Worm (Caenorhabditis elegans) whole organism, L2 larva: Measurements from ENCODE around the gene sdz-13.
A peak's percentile ranks its signal among the peaks of the same experiment; 100 is the strongest.

ENCODE experiments used
- C34F6.9 ChIP-seq: fragments of 150-350 bp; optimal IDR thresholded peaks from 2 replicates; lab custom pipeline; 2014; ENCODE audit warnings: missing biosample characterization, missing genetic modification characterization
- F13H6.1 ChIP-seq: sonication (generic microtip); optimal IDR thresholded peaks from 2 replicates; lab custom pipeline; 2016; ENCODE audit warnings: missing genetic modification characterization, missing compliant biosample characterization
- Y55F3AM.14 ChIP-seq: fragments of 200-800 bp; sonication (Bioruptor generic); optimal IDR thresholded peaks from 2 replicates; lab custom pipeline; 2018; ENCODE audit warnings: mild to moderate bottlenecking, missing genetic modification characterization, missing compliant biosample characterization
- ZK546.5 ChIP-seq: sonication (generic microtip); optimal IDR thresholded peaks from 2 replicates; lab custom pipeline; 2017; ENCODE audit warnings: missing biosample characterization, missing genetic modification characterization
- aly-2 ChIP-seq: fragments of 150-350 bp; optimal IDR thresholded peaks from 2 replicates; lab custom pipeline; 2014; ENCODE audit warnings: missing biosample characterization, missing genetic modification characterization
- blmp-1 ChIP-seq: sonication (generic microtip); optimal IDR thresholded peaks from 2 replicates; lab custom pipeline; 2017; ENCODE audit warnings: missing genetic modification characterization, mild to moderate bottlenecking, missing compliant biosample characterization, antibody characterized with exemption, moderate library complexity; ENCODE audit not compliant: insufficient read depth
- ceh-82 ChIP-seq: fragments of 150-350 bp; optimal IDR thresholded peaks from 2 replicates; lab custom pipeline; 2014; ENCODE audit warnings: missing biosample characterization, missing genetic modification characterization
- crh-2 ChIP-seq: sonication (generic microtip); optimal IDR thresholded peaks from 2 replicates; lab custom pipeline; 2017; ENCODE audit warnings: missing biosample characterization, missing genetic modification characterization
- dmd-4 ChIP-seq: sonication (generic microtip); optimal IDR thresholded peaks from 2 replicates; lab custom pipeline; 2017; ENCODE audit warnings: missing biosample characterization, missing genetic modification characterization
- egl-27 ChIP-seq: sonication (generic microtip); optimal IDR thresholded peaks from 3 replicates; lab custom pipeline; 2017; ENCODE audit warnings: missing biosample characterization, missing genetic modification reagents, missing genetic modification characterization
- elt-1 ChIP-seq: fragments of 150-350 bp; optimal IDR thresholded peaks from 2 replicates; lab custom pipeline; 2014; ENCODE audit warnings: missing biosample characterization, missing genetic modification characterization
- lin-13 ChIP-seq: fragments of 150-350 bp; optimal IDR thresholded peaks from 2 replicates; lab custom pipeline; 2014; ENCODE audit warnings: missing biosample characterization, missing genetic modification reagents, missing genetic modification characterization
- lin-39 ChIP-seq: fragments of 150-350 bp; optimal IDR thresholded peaks from 2 replicates; lab custom pipeline; 2014; ENCODE audit warnings: missing biosample characterization, missing genetic modification reagents, missing genetic modification characterization
- lsy-2 ChIP-seq, 2 experiments: fragments of 150-350 bp in 1 of 2; sonication (generic microtip) in 1 of 2; optimal IDR thresholded peaks; 2 replicates each; lab custom pipeline; 2014 to 2017; ENCODE audit warnings: missing biosample characterization in 2 of 2, missing genetic modification characterization in 2 of 2
- mab-5 ChIP-seq: fragments of 150-350 bp; optimal IDR thresholded peaks from 2 replicates; lab custom pipeline; 2014; ENCODE audit warnings: missing biosample characterization, missing genetic modification characterization
- mbf-1 ChIP-seq: sonication (generic microtip); optimal IDR thresholded peaks from 2 replicates; lab custom pipeline; 2017; ENCODE audit warnings: missing biosample characterization, missing genetic modification characterization
- nhr-12 ChIP-seq: fragments of 150-350 bp; optimal IDR thresholded peaks from 2 replicates; lab custom pipeline; 2014; ENCODE audit warnings: missing biosample characterization, missing genetic modification characterization
- nhr-129 ChIP-seq: fragments of 150-350 bp; optimal IDR thresholded peaks from 2 replicates; lab custom pipeline; 2014; ENCODE audit warnings: missing biosample characterization, missing genetic modification characterization
- nhr-23 ChIP-seq: fragments of 150-350 bp; optimal IDR thresholded peaks from 2 replicates; lab custom pipeline; 2014; ENCODE audit warnings: missing biosample characterization, missing genetic modification reagents, missing genetic modification characterization
- nhr-237 ChIP-seq: fragments of 150-350 bp; optimal IDR thresholded peaks from 2 replicates; lab custom pipeline; 2014; ENCODE audit warnings: missing biosample characterization, missing genetic modification characterization
- nhr-25 ChIP-seq: fragments of 150-350 bp; sonication (generic microtip); optimal IDR thresholded peaks from 3 replicates; lab custom pipeline; 2014; ENCODE audit warnings: missing biosample characterization, missing genetic modification characterization
- nhr-6 ChIP-seq: fragments of 150-350 bp; optimal IDR thresholded peaks from 2 replicates; lab custom pipeline; 2014; ENCODE audit warnings: missing biosample characterization, missing genetic modification characterization
- nhr-77 ChIP-seq: fragments of 150-350 bp; optimal IDR thresholded peaks from 2 replicates; lab custom pipeline; 2014; ENCODE audit warnings: missing biosample characterization, missing genetic modification characterization
- peb-1 ChIP-seq: fragments of 150-350 bp; optimal IDR thresholded peaks from 2 replicates; lab custom pipeline; 2014; ENCODE audit warnings: missing biosample characterization, missing genetic modification characterization
- sem-4 ChIP-seq: fragments of 150-350 bp; optimal IDR thresholded peaks from 2 replicates; lab custom pipeline; 2014; ENCODE audit warnings: missing biosample characterization, missing genetic modification reagents, missing genetic modification characterization
- sma-3 ChIP-seq: sonication (generic microtip); optimal IDR thresholded peaks from 2 replicates; lab custom pipeline; 2016; ENCODE audit warnings: missing genetic modification reagents, missing genetic modification characterization, missing compliant biosample characterization
- sma-9 ChIP-seq, 2 experiments: fragments of 150-350 bp in 1 of 2; sonication (generic microtip) in 1 of 2; optimal IDR thresholded peaks; 2 replicates each; lab custom pipeline; 2014 to 2016; ENCODE audit warnings: missing genetic modification characterization in 2 of 2, mild to moderate bottlenecking in 1 of 2, missing biosample characterization in 1 of 2, missing compliant biosample characterization in 1 of 2, missing genetic modification reagents in 1 of 2, moderate library complexity in 1 of 2
- snpc-4 ChIP-seq: fragments of 150-350 bp; optimal IDR thresholded peaks from 2 replicates; lab custom pipeline; 2014; ENCODE audit warnings: missing biosample characterization, missing genetic modification characterization
- unc-39 ChIP-seq: fragments of 150-350 bp; optimal IDR thresholded peaks from 2 replicates; lab custom pipeline; 2014; ENCODE audit warnings: missing biosample characterization, missing genetic modification characterization
- unc-55 ChIP-seq: fragments of 150-350 bp; sonication (generic microtip); optimal IDR thresholded peaks from 3 replicates; lab custom pipeline; 2014; ENCODE audit warnings: missing biosample characterization, missing genetic modification reagents, missing genetic modification characterization
- unc-62 ChIP-seq: fragments of 150-350 bp; optimal IDR thresholded peaks from 2 replicates; lab custom pipeline; 2014; ENCODE audit warnings: missing biosample characterization, missing genetic modification reagents, missing genetic modification characterization
- zag-1 ChIP-seq: fragments of 150-350 bp; optimal IDR thresholded peaks from 2 replicates; lab custom pipeline; 2014; ENCODE audit warnings: missing biosample characterization, missing genetic modification characterization
- ztf-1 ChIP-seq: fragments of 200-800 bp; sonication (Bioruptor generic); conservative IDR thresholded peaks from 2 replicates; pipeline ENCODE4 v1.3.6; 2022; ENCODE audit warnings: missing genetic modification characterization, missing compliant biosample characterization
- ztf-4 ChIP-seq: fragments of 150-350 bp; optimal IDR thresholded peaks from 2 replicates; lab custom pipeline; 2014; ENCODE audit warnings: missing biosample characterization, missing genetic modification characterization

Gene sdz-13

DNA sequence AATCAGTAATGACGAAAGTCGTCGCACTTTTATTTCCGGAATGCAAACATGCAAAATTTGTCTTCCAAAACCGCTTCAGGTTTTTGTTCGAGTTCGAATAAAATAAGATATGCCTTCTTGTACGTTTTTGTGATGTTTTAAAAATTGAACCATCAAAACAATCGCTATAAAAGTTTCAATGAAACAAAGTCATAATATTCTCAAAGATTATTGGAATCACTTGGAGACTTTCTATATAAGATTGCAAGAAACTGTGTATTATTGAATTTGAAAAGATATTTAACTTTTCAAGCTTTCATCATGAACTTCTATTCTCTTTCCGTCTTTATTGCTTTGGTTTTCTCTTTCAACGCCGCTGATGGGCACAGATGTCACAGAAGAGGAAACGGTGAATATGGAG, 2.6 kb downstream of the sdz-13 start, which contains the start of gene fipr-14:
Gene fipr-14, plus strand, starts transcription at position 301 of the 400 bp plus-strand sequence.
- no peak for TF ChIP-seq unc-62 (GFP tag; lab: Kevin White, UChicago)

DNA sequence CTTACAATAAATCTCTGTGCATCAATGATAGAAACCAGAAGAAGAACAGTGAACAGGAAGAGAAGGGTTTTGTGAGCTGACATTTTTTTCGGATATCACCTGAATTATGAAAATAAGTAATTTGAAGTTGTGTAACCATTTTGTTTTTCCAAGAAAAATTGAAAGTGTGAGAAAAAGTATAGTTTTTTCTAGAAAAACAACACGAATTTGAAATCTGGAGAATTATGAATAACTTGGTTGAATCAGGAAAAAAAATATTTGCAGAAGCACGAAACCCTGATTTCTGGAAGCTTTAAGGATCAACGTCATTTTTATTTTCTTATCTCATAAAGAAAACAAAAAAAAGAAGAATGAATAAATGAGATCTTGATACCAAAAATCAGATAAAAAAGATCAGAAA, 4.9 kb downstream of the sdz-13 start, which contains the start of gene F13E9.12:
Gene F13E9.12, minus strand, starts transcription at position 101 of the 400 bp plus-strand sequence.
- TF ChIP-seq sma-9 (GFP tag; optimal IDR thresholded peaks at IDR 0.05; lab: Kevin White, UChicago) (no peak), sma-9 (tag; optimal IDR thresholded peaks at IDR 0.05; lab: Kevin White, UChicago) (no peak), unc-55 (GFP tag; lab: Kevin White, UChicago) (no peak), ztf-4 (tag; lab: Kevin White, UChicago) (no peak), egl-27 (tag; lab: Kevin White, UChicago) (no peak), Y55F3AM.14 (no peak), lsy-2 (tag; optimal IDR thresholded peaks at IDR 0.05; lab: Kevin White, UChicago) (no peak), dmd-4 (tag; lab: Kevin White, UChicago) (no peak), elt-1 (tag; lab: Kevin White, UChicago) (no peak), nhr-77 (no peak), nhr-23 (no peak), nhr-6 (tag; lab: Kevin White, UChicago) (no peak), sma-3 (no peak), nhr-25 (tag; lab: Kevin White, UChicago) (no peak), aly-2 (tag; lab: Kevin White, UChicago) (no peak), nhr-12 (tag; lab: Kevin White, UChicago) (no peak), sem-4 (tag; lab: Kevin White, UChicago) (no peak), snpc-4 (tag; lab: Kevin White, UChicago) (no peak), lin-39 (tag; lab: Kevin White, UChicago) (no peak)
- TF ChIP-seq, all 48 proteins: peak for 0

DNA sequence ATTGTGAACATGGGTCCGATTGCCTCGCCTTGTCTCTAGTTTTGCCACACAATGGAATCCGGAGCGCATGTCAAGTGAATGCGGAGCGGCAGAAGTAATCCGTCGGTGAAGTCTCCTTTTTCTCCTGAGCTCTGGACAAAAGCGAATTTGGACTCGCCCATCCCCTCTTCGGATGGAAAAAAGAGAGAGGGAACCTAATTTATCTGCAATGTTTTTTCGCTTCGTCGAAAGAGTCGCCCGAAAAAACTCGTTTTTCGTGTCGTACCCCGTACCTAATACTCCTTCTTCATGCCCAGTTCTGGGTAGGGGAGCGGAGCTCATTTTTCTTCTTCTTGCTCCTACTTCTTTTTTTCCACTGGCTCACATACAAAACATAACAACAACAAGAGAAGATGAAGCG, 9.3 kb downstream of the sdz-13 start:
- TF ChIP-seq sma-9 (GFP tag; optimal IDR thresholded peaks at IDR 0.05; lab: Kevin White, UChicago) (no peak), sma-9 (tag; optimal IDR thresholded peaks at IDR 0.05; lab: Kevin White, UChicago) (no peak)

DNA sequence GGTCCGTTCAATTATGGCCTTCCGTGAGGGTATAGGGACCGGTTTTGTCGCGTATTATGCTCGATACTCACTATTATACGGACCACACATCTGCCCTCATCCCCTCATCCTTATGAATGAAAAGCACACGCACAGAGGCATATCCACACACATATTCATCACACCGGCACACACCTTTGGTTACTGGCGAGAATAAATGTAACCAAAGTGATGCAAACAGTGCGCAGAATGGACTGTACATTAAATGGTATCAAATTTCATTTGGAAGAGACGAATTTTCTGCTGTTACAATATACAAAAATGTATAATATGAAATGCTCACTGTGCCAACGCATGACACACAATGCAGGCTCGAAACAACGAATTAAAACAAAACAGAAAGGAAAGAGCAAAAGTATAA, 9.8 kb downstream of the sdz-13 start:
- TF ChIP-seq unc-39 (tag; lab: Kevin White, UChicago) = no peak
- TF ChIP-seq lin-13 (GFP tag; lab: Kevin White, UChicago) = no peak
- no peak for TF ChIP-seq nhr-129 (tag; lab: Kevin White, UChicago)
- no peak for TF ChIP-seq peb-1 (tag; lab: Kevin White, UChicago)
- TF ChIP-seq nhr-77 = no peak
- TF ChIP-seq mbf-1 (tag; lab: Kevin White, UChicago) = no peak
- TF ChIP-seq ceh-82 = no peak
- TF ChIP-seq egl-27 (tag; lab: Kevin White, UChicago) = no peak
- TF ChIP-seq nhr-23 = no peak
- no peak for TF ChIP-seq crh-2 (tag; lab: Kevin White, UChicago)
- TF ChIP-seq, all 48 proteins: peak for 0

DNA sequence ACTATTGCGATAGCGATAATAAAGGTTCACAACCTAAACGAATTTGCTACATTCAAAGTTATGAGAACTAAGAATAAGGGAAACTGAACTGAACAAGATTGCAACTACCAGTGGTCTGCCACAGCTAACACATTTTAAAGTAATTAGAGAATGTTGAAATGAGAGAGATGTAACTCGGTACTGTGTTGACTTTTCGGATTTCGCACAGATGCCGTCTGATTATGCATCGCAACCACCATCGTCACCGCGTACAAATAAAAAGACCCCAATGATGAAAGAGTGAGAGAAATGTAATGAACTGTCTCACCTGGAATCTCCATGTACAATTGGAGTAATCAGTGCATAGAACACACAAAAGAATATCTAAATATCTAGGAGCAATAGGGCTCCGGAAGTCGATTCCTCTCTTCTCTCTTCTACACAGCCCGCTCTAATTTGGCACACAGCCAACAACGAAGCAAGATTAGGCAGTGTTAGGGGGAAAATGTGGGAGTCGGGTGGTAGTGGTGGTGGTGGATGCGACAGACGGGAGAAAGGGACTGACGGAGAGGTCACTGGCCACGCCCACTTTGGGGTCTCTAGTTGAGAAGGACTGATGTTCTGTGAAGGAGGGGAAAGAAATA, 10.7 kb downstream of the sdz-13 start, which contains the start of gene F13E9.11:
Gene F13E9.11, minus strand, starts transcription at position 507 of the 623 bp plus-strand sequence.
- TF ChIP-seq lsy-2 (tag; optimal IDR thresholded peaks at IDR 0.05; lab: Kevin White, UChicago) (peak in 1 of 2 experiments; percentile 19), unc-55 (GFP tag; lab: Kevin White, UChicago) (peak; percentile 12), zag-1 (tag; lab: Kevin White, UChicago) (peak; percentile 61), C34F6.9 (tag; lab: Kevin White, UChicago) (peak; percentile 5), ceh-82 (no peak)

DNA sequence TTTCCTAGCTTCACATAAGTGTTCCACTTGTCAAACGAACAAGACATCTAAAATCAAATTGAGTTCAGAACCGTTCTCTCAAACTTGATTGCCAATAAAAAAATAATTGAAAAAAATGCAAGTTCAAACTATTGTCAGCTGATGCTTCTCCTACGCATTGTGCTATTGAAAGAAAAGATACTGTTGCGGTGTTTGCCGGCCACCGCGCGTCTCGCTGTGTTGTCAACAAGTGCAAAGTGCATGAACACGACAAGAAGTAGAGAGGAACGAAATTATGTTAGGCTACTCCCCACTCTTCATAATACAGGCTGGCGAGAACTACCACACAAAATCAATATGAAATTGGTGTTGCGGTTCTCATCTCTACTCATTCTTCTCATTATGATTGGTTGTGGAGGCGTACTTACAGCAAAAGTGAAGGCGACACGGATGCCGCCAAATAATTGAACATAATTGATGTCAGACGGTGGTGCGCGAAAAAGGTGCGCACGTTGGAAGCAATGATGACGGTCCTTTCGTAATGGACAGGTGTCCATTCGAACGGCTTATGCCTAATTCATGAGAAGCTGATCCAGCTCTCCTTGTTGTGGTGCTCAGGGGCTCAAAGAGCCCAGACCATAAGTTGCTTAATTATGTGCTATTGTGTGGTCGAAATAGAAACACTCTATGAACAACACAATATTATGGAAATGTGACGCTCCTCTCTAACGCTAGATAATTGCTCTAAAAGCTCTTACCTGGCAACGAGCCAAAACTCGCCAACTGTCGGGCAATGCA, 11.9 kb downstream of the sdz-13 start:
- TF ChIP-seq mab-5 (no peak), nhr-237 (tag; lab: Kevin White, UChicago) (no peak), ztf-4 (tag; lab: Kevin White, UChicago) (no peak), egl-27 (tag; lab: Kevin White, UChicago) (no peak), nhr-12 (tag; lab: Kevin White, UChicago) (no peak), nhr-77 (no peak), ztf-1 (GFP tag; lab: Robert Waterston, UW) (no peak), blmp-1 (tag; lab: Kevin White, UChicago) (no peak), sma-3 (no peak), nhr-23 (no peak), snpc-4 (tag; lab: Kevin White, UChicago) (no peak), sem-4 (tag; lab: Kevin White, UChicago) (no peak), lin-13 (GFP tag; lab: Kevin White, UChicago) (no peak), Y55F3AM.14 (no peak), F13H6.1 (tag; lab: Kevin White, UChicago) (no peak), sma-9 (GFP tag; optimal IDR thresholded peaks at IDR 0.05; lab: Kevin White, UChicago) (no peak), sma-9 (tag; optimal IDR thresholded peaks at IDR 0.05; lab: Kevin White, UChicago) (no peak), ZK546.5 (tag; lab: Kevin White, UChicago) (no peak)
